Worm (Caenorhabditis elegans): ENCODE data around the gene F09B12.3.

ce11 chrX:15107747-15108252 is 10.0 kb upstream of the F09B12.3 start, which contains the start of gene mlt-9:
- TF ChIP-seq T26A5.8 (tag; optimal IDR thresholded peaks at IDR 0.05) (no peak), K12H6.12 (tag; optimal IDR thresholded peaks at IDR 0.05) (no peak), xnd-1 (tag; optimal IDR thresholded peaks at IDR 0.05) (no peak), F49E8.2 (tag; optimal IDR thresholded peaks at IDR 0.05; ENCODE audit: insufficient read depth) (no peak)
